Worm (Caenorhabditis elegans) whole organism, mixed stage, embryonic: ENCODE data around the gene fbxb-88.
A peak's percentile ranks its signal among the peaks of the same experiment; 100 is the strongest.

Experiments used
- M03D4.4 ChIP-seq: sonication (generic microtip); optimal IDR thresholded peaks from 2 replicates; lab custom pipeline; 2017; ENCODE audit warnings: mild to moderate bottlenecking, missing genetic modification characterization, missing compliant biosample characterization
- blmp-1 ChIP-seq: fragments of 150-350 bp; optimal IDR thresholded peaks from 2 replicates; lab custom pipeline; 2014; ENCODE audit warnings: missing biosample characterization, missing genetic modification characterization
- ceh-39 ChIP-seq: fragments of 150-350 bp; optimal IDR thresholded peaks from 2 replicates; lab custom pipeline; 2014; ENCODE audit warnings: missing biosample characterization, missing genetic modification characterization
- ceh-83 ChIP-seq: fragments of 200-800 bp; sonication (Bioruptor generic); optimal IDR thresholded peaks from 2 replicates; lab custom pipeline; 2018; ENCODE audit warnings: mild to moderate bottlenecking, missing genetic modification characterization, missing compliant biosample characterization
- ces-1 ChIP-seq: fragments of 150-350 bp; optimal IDR thresholded peaks from 2 replicates; lab custom pipeline; 2014; ENCODE audit warnings: missing biosample characterization, missing genetic modification reagents, missing genetic modification characterization
- cnd-1 ChIP-seq: fragments of 200-800 bp; sonication (Bioruptor generic); optimal IDR thresholded peaks from 2 replicates; lab custom pipeline; 2018; ENCODE audit warnings: mild to moderate bottlenecking, missing genetic modification characterization, missing compliant biosample characterization
- drap-1 ChIP-seq: fragments of 200-800 bp; sonication (Bioruptor generic); optimal IDR thresholded peaks from 3 replicates; lab custom pipeline; 2018; ENCODE audit warnings: mild to moderate bottlenecking, missing genetic modification characterization, missing compliant biosample characterization
- elt-1 ChIP-seq: sonication (generic microtip); optimal IDR thresholded peaks from 2 replicates; lab custom pipeline; 2017; ENCODE audit warnings: missing genetic modification characterization, mild to moderate bottlenecking, missing compliant biosample characterization, antibody characterized with exemption, moderate library complexity, borderline replicate concordance; ENCODE audit not compliant: insufficient read depth
- elt-3 ChIP-seq: fragments of 150-350 bp; optimal IDR thresholded peaks from 2 replicates; lab custom pipeline; 2014; ENCODE audit warnings: missing biosample characterization, missing genetic modification characterization
- flh-1 ChIP-seq: fragments of 200-800 bp; sonication (Bioruptor generic); optimal IDR thresholded peaks from 2 replicates; lab custom pipeline; 2018; ENCODE audit warnings: mild to moderate bottlenecking, missing genetic modification characterization, moderate library complexity, missing compliant biosample characterization
- hlh-1 ChIP-seq: fragments of 150-350 bp; optimal IDR thresholded peaks from 2 replicates; lab custom pipeline; 2014; ENCODE audit warnings: missing biosample characterization, missing genetic modification reagents, missing genetic modification characterization
- lin-13 ChIP-seq: fragments of 150-350 bp; optimal IDR thresholded peaks from 2 replicates; lab custom pipeline; 2014; ENCODE audit warnings: missing biosample characterization, missing genetic modification characterization
- lin-32 ChIP-seq: fragments of 200-800 bp; sonication (Bioruptor generic); optimal IDR thresholded peaks from 2 replicates; lab custom pipeline; 2018; ENCODE audit warnings: mild to moderate bottlenecking, missing genetic modification characterization, missing compliant biosample characterization
- lsy-2 ChIP-seq: fragments of 150-350 bp; optimal IDR thresholded peaks from 2 replicates; lab custom pipeline; 2014; ENCODE audit warnings: missing biosample characterization, missing genetic modification characterization
- mab-5 ChIP-seq: fragments of 150-350 bp; optimal IDR thresholded peaks from 2 replicates; lab custom pipeline; 2014; ENCODE audit warnings: missing biosample characterization, missing genetic modification characterization
- mep-1 ChIP-seq: fragments of 150-350 bp; optimal IDR thresholded peaks from 2 replicates; lab custom pipeline; 2017; ENCODE audit warnings: missing biosample characterization, missing genetic modification reagents, missing genetic modification characterization, inconsistent platforms
- mls-2 ChIP-seq: sonication (generic microtip); optimal IDR thresholded peaks from 2 replicates; lab custom pipeline; 2016; ENCODE audit warnings: mild to moderate bottlenecking, missing genetic modification characterization, moderate library complexity, missing compliant biosample characterization
- nhr-12 ChIP-seq: fragments of 150-350 bp; optimal IDR thresholded peaks from 2 replicates; lab custom pipeline; 2014; ENCODE audit warnings: missing biosample characterization, missing genetic modification characterization
- nhr-2 ChIP-seq: fragments of 150-350 bp; optimal IDR thresholded peaks from 2 replicates; lab custom pipeline; 2014; ENCODE audit warnings: missing biosample characterization, missing genetic modification characterization
- nhr-237 ChIP-seq: fragments of 150-350 bp; optimal IDR thresholded peaks from 2 replicates; lab custom pipeline; 2014; ENCODE audit warnings: missing biosample characterization, missing genetic modification characterization
- nhr-28 ChIP-seq: fragments of 150-350 bp; optimal IDR thresholded peaks from 2 replicates; lab custom pipeline; 2014; ENCODE audit warnings: missing biosample characterization, missing genetic modification characterization
- nhr-76 ChIP-seq: sonication (generic microtip); optimal IDR thresholded peaks from 2 replicates; lab custom pipeline; 2017; ENCODE audit warnings: missing biosample characterization, missing genetic modification characterization
- pha-4 ChIP-seq: fragments of 150-350 bp; optimal IDR thresholded peaks from 2 replicates; lab custom pipeline; 2018; ENCODE audit warnings: missing biosample characterization, missing genetic modification reagents, missing genetic modification characterization
- sem-2 ChIP-seq: fragments of 200-800 bp; sonication (Bioruptor generic); optimal IDR thresholded peaks from 2 replicates; lab custom pipeline; 2018; ENCODE audit warnings: mild to moderate bottlenecking, missing genetic modification characterization, missing compliant biosample characterization
- sptf-1 ChIP-seq: sonication (generic microtip); optimal IDR thresholded peaks from 2 replicates; lab custom pipeline; 2017; ENCODE audit warnings: mild to moderate bottlenecking, missing genetic modification characterization, moderate library complexity, missing compliant biosample characterization
- unc-120 ChIP-seq: sonication (generic microtip); optimal IDR thresholded peaks from 2 replicates; lab custom pipeline; 2017; ENCODE audit warnings: missing genetic modification characterization, missing compliant biosample characterization; ENCODE audit not compliant: poor library complexity, severe bottlenecking
- unc-39 ChIP-seq: fragments of 150-350 bp; optimal IDR thresholded peaks from 2 replicates; lab custom pipeline; 2014; ENCODE audit warnings: missing biosample characterization, missing genetic modification characterization
- unc-62 ChIP-seq: fragments of 150-350 bp; optimal IDR thresholded peaks from 2 replicates; lab custom pipeline; 2014; ENCODE audit warnings: missing biosample characterization, missing genetic modification reagents, missing genetic modification characterization
- zip-8 ChIP-seq: fragments of 150-350 bp; optimal IDR thresholded peaks from 2 replicates; lab custom pipeline; 2014; ENCODE audit warnings: missing biosample characterization, missing genetic modification characterization
- ztf-11 ChIP-seq: fragments of 150-350 bp; optimal IDR thresholded peaks from 2 replicates; lab custom pipeline; 2014; ENCODE audit warnings: missing biosample characterization, missing genetic modification characterization

fbxb-88 gene

DNA sequence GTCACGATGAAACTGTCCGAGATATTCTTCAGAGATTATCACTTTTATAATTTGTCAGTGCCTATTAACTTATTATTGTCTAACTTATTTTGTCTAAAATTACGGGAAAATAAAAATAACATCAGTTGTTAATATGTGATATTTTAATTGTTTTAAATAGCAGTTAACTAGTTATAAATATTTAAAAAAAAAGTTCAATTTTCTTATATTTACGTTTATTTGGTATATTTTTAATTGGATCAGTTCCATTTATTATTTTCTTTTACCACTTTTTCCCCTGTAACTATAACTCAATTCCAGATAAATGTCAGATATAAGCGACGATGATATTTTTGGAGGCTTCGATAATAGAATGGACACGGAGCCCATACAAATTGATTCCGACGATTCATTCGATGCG is 32.2 kb downstream of the fbxb-88 start, which contains the start of gene C33F10.4:
TSS of gene C33F10.4 (plus strand) at position 301 of the 400 bp plus-strand sequence.
- TF ChIP-seq zip-8 (tag; lab: Kevin White, UChicago) = no peak
- no peak for TF ChIP-seq lsy-2 (tag; lab: Kevin White, UChicago)
- TF ChIP-seq drap-1 (GFP tag; lab: Kevin White, UChicago) = no peak
- no peak for TF ChIP-seq mep-1 (tag; lab: Kevin White, UChicago)
- TF ChIP-seq mls-2 (tag; lab: Kevin White, UChicago) = no peak

DNA sequence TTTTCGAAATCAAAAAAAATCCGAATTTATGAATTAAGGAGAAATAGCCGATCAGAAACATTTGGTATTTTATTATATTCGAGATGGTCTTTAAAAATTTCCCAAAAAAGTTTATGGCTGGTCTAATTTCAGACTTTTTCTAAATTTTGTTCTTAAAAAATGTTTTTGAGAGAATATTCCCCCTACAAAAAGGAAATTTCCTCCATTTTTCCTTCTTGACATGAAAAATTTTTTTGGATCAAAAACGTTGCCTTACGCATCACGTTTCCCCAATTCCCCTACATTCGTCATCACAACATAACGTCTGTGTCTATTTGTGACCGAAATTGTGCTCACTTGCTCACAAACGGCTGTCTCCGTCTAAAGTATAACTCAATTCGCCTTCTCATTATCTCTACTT is 34.4 kb downstream of the fbxb-88 start:
- TF ChIP-seq lsy-2 (tag; lab: Kevin White, UChicago) (no peak), drap-1 (GFP tag; lab: Kevin White, UChicago) (no peak), nhr-76 (tag; lab: Kevin White, UChicago) (no peak), pha-4 (tag; lab: Kevin White, UChicago) (no peak), elt-3 (tag; lab: Kevin White, UChicago) (no peak), mep-1 (tag; lab: Kevin White, UChicago) (no peak), flh-1 (GFP tag; lab: Kevin White, UChicago) (no peak)
- TF ChIP-seq, all 35 proteins: peak for 0

DNA sequence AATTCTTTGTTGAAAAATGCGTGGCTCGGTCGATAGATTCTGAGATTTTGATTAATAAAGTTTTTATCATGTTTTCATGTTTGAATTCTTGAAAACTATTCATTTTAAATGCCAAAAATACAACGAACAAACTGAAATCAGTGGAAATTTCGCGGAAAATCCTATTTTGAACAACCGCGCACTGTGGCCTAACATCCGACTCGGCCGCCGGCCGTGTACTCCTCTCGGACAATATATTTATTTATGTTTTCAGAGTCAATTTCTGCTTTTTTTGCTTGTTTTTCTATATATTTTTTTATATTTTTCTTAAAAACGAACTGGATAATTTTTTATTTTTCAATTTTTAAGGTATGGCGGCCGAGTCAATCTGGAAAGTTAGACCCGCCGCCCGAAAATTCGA is 36.4 kb downstream of the fbxb-88 start, which contains the start of gene F26G1.1:
TSS of gene F26G1.1 (plus strand) at position 347 of the 400 bp plus-strand sequence.
- TF ChIP-seq nhr-28 (tag; lab: Kevin White, UChicago) (no peak), cnd-1 (tag; lab: Kevin White, UChicago) (peak; percentile 21), lin-13 (tag; lab: Kevin White, UChicago) (peak; percentile 1), ceh-39 (tag; lab: Kevin White, UChicago) (no peak), ztf-11 (tag; lab: Kevin White, UChicago) (no peak), elt-1 (tag; lab: Kevin White, UChicago) (no peak), sptf-1 (tag; lab: Kevin White, UChicago) (peak; percentile 48), blmp-1 (tag; lab: Kevin White, UChicago) (no peak), ceh-83 (GFP tag; lab: Kevin White, UChicago) (peak; percentile 64), nhr-2 (no peak), nhr-237 (tag; lab: Kevin White, UChicago) (no peak), sem-2 (GFP tag; lab: Kevin White, UChicago) (no peak), unc-62 (GFP tag; lab: Kevin White, UChicago) (no peak), lsy-2 (tag; lab: Kevin White, UChicago) (peak; percentile 46), drap-1 (GFP tag; lab: Kevin White, UChicago) (no peak), hlh-1 (no peak), mep-1 (tag; lab: Kevin White, UChicago) (no peak), unc-120 (tag; lab: Kevin White, UChicago) (peak; percentile 20), zip-8 (tag; lab: Kevin White, UChicago) (no peak)

DNA sequence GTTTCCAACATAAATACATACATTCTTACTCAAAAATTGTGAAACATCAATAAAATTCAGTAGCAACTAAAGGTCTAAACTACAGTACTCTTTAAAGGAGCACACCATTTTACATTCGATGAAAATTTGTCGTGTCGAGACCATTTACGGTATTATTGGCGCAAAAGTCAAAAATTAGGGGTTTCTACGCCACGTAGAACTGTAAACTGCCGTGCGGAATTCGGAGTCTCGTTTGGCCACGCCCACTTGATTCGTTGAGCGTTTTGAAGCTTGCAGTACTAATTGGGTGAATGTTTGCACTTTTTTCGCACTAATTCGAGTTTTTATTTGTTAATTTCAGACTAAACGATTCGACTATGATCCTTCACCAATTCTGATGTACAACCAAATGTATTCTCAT is 37.0 kb downstream of the fbxb-88 start:
- TF ChIP-seq hlh-1 (no peak), mab-5 (tag; lab: Kevin White, UChicago) (no peak), M03D4.4 (tag; lab: Kevin White, UChicago) (no peak)

DNA sequence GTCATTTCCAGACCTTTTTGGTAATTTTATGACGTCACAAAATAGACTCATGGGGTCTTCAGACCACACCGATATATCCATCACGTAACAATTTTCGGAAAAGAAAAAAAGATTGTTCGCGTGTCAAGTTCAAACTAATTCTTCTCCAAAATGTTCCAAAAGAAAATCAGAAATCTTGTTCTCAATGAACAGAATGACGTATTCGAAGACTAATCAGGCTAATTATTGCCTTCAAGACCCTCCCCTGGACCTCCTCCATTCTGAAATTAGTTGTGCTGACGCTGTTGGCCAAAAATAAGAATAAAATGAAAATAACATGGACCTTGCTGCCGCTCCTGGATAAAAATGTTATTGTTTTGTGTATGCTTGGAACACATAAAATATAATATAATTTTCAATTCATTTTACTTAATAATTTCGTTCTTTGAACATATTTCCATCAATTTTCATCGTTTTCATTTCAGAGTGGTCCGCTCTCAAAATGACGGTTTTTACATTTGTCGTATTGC is 37.8 kb downstream of the fbxb-88 start, which contains the start of gene F26G1.15:
TSS of gene F26G1.15 (plus strand) at position 459 of the 509 bp plus-strand sequence.
- TF ChIP-seq zip-8 (tag; lab: Kevin White, UChicago) = peak; percentile 74
- TF ChIP-seq mls-2 (tag; lab: Kevin White, UChicago) = no peak

DNA sequence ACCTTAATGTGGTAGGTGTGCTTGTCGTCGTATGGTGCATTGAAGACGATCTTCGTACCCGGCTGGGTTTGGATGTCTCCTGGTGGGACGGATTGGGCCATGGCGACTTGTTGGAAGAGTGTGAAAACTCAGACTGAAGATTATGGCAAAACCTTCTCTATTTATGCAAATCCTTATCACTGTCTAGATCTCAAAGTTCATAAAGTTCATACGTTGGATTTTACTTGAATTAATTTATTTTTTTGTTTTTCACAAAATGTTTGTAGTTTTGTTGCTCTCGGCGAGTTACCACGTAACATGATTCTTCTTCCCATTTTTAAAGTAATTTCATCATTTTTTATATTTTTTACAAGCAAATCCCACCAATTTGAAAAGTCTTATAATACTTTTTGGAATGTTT is 41.5 kb downstream of the fbxb-88 start, which contains the start of gene msp-3:
TSS of gene msp-3 (minus strand) at position 101 of the 400 bp plus-strand sequence.
- no peak for TF ChIP-seq lsy-2 (tag; lab: Kevin White, UChicago)
- TF ChIP-seq sptf-1 (tag; lab: Kevin White, UChicago) = no peak
- TF ChIP-seq mep-1 (tag; lab: Kevin White, UChicago) = no peak
- TF ChIP-seq flh-1 (GFP tag; lab: Kevin White, UChicago) = no peak
- TF ChIP-seq unc-39 (tag; lab: Kevin White, UChicago) = no peak
- no peak for TF ChIP-seq lin-32
- no peak for TF ChIP-seq nhr-28 (tag; lab: Kevin White, UChicago)
- TF ChIP-seq nhr-76 (tag; lab: Kevin White, UChicago) = no peak
- TF ChIP-seq cnd-1 (tag; lab: Kevin White, UChicago) = no peak
- no peak for TF ChIP-seq drap-1 (GFP tag; lab: Kevin White, UChicago)
- no peak for TF ChIP-seq elt-1 (tag; lab: Kevin White, UChicago)
- no peak for TF ChIP-seq ces-1
- no peak for TF ChIP-seq pha-4 (tag; lab: Kevin White, UChicago)
- no peak for TF ChIP-seq nhr-237 (tag; lab: Kevin White, UChicago)
- TF ChIP-seq lin-13 (tag; lab: Kevin White, UChicago) = no peak
- TF ChIP-seq nhr-12 (tag; lab: Kevin White, UChicago) = no peak
- TF ChIP-seq unc-62 (GFP tag; lab: Kevin White, UChicago) = no peak
- TF ChIP-seq, all 35 proteins: peak for 0
